Fruit fly (Drosophila melanogaster): ENCODE measurements around the gene Ptpmeg2.

The Ptpmeg2 gene

dm6 chrX:9587881-9588280, 71.1 kb downstream of the Ptpmeg2 start:
- TF ChIP-seq noc (tag; optimal IDR thresholded peaks at IDR 0.05): no peak

dm6 chrX:9586627-9587026, 72.3 kb downstream of the Ptpmeg2 start:
- no peak for TF ChIP-seq noc (tag; optimal IDR thresholded peaks at IDR 0.05)

DNA sequence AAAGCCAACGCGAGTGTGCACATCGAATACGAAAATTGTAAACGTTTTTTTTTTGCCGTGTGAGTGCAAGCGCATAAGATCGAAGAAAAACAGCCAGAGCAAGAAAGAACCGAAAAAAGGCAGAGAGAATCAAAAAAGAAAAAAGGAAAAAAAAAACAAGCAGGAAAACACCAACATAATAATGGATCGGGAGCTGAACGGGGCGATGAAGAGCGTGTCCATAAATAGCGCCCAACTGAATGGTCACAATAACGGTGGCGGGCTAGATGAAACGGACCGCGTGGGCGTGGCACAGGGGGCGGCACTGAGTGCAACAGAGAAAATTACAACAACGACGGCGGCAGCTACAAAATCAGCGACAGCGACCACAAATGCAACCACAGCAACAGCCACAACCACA, 72.9 kb downstream of the Ptpmeg2 start:
- TF ChIP-seq noc (tag; optimal IDR thresholded peaks at IDR 0.05): no peak

DNA sequence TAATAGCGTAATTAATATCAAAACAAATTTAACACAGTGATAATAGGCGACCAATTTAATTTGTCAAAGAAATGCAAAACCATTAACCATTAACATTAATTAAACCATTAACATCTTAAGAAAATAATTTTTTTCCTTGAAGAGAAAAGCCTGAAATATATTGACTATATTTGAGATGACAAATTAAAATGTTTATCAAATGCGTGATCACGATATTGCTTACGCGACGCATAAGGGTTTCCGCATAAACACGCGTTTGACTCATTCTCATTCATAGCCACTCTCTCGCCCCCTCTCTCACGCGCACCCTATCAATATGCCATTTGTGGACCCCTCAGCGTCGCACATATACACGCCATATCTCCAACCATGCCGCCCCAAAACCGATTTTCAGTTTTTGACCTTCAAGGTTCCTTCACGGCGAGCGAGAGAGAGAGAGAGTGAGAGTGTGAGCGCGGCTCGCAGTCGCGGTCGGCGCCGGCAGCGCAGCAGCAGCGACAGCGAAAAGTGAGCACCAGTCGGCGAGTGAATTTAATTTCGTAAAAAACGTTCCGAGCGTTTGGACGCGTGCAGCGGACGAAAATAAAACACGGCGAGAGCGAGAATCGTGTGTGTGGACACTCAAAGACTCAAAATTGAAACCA, 73.5 kb downstream of the Ptpmeg2 start, which contains the start of gene Hex-A:
Gene Hex-A, plus strand, starts transcription at position 317 of the 644 bp plus-strand sequence.
- peak; percentile 99 for TF ChIP-seq noc (tag; optimal IDR thresholded peaks at IDR 0.05)

dm6 chrX:9584948-9585315, 74.0 kb downstream of the Ptpmeg2 start:
- TF ChIP-seq noc (tag; optimal IDR thresholded peaks at IDR 0.05): no peak

- TF ChIP-seq noc (tag; optimal IDR thresholded peaks at IDR 0.05): no peak
Measured at dm6 chrX:9584104-9584947, 74.6 kb downstream of the Ptpmeg2 start.

DNA sequence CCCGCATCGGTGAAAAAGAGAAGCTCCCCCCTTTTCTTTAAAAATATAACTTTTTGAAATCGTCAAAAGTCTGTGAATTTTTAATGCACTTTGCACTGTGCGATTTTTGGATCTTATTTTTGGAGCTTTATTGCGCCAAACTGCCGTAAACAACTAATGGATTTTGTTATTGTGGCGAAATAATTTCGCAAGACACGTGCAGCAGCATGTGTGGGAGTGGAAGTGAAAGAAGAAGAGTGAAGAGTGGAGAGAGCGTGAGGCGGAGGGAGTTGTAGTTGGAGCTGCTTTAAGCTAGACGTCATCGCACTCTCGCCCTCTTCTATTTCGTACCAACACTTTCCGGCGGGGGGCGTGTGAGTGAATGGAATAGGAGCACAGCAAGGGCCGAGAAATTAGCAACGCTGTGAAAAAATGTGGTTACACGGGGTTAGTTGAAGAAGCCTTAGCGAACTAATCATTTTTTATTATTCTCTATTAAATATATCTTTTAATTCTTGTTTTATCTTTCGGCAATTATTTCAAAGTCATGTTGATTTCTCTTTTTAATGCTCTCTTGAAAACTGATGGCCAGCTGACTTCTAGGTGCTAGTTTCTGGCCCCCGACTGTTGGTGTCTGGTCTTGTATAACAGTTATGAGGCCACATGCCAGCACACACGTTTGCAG, 75.4 kb downstream of the Ptpmeg2 start:
- peak; percentile 97 for TF ChIP-seq noc (tag; optimal IDR thresholded peaks at IDR 0.05)

dm6 chrX:9582659-9583317, 76.2 kb downstream of the Ptpmeg2 start:
- peak; percentile 93 for TF ChIP-seq noc (tag; optimal IDR thresholded peaks at IDR 0.05)

dm6 chrX:9581869-9582268, 77.1 kb downstream of the Ptpmeg2 start:
- no peak for TF ChIP-seq noc (tag; optimal IDR thresholded peaks at IDR 0.05)

- TF ChIP-seq noc (tag; optimal IDR thresholded peaks at IDR 0.05): no peak
Measured at dm6 chrX:9580544-9580943, 78.4 kb downstream of the Ptpmeg2 start.

- TF ChIP-seq noc (tag; optimal IDR thresholded peaks at IDR 0.05): no peak
Measured at dm6 chrX:9579918-9580521, 78.9 kb downstream of the Ptpmeg2 start, which contains the start of gene LPCAT. Gene LPCAT, minus strand, starts transcription at chrX:9579987.

- peak; percentile 99 for TF ChIP-seq noc (tag; optimal IDR thresholded peaks at IDR 0.05)
Measured at dm6 chrX:9578696-9579509, 80.0 kb downstream of the Ptpmeg2 start.

DNA sequence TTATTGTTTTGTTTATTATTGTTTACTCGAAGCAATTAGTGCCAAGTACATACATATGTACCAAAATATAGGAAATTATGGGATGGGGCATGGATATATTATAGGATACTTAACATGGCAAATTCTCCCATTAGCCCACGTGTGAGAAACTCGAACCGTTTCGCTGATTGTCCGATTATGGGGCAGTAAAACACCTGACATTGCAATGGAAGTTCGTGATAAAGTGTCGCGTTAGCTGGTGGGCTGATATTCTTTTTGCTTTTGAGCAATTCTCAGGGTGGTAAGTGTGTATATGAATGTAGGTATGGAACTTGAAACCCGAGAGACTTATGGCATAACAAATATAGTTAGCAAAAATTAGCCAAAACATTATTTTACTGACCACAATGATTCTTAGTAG, 80.9 kb downstream of the Ptpmeg2 start:
- no peak for TF ChIP-seq noc (tag; optimal IDR thresholded peaks at IDR 0.05)

DNA sequence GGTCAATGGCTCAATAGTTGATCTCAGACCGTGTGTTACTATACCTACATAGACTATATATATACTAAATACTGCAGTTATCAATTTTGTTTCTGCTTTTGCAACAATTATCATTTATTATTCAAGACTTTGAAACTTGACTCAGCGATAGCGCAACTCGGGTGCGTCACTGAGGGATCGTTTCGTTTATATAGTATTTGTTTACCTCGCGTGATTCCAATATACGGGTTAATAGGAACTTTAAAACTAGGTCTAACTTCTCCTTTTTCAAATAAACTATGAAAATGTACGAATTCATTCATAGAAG, 81.7 kb downstream of the Ptpmeg2 start:
- TF ChIP-seq noc (tag; optimal IDR thresholded peaks at IDR 0.05): no peak
